Fruit fly (Drosophila melanogaster) whole organism, adult: ENCODE data around the gene NijC.

Experiments used
- CG11617 ChIP-seq: fragments of 200-800 bp; sonication (Bioruptor generic); optimal IDR thresholded peaks from 2 replicates; lab custom pipeline; 2017; ENCODE audit warnings: mild to moderate bottlenecking, missing biosample characterization, missing genetic modification reagents, missing genetic modification characterization
- CG12768 ChIP-seq: fragments of 200-800 bp; sonication (Bioruptor generic); optimal IDR thresholded peaks from 2 replicates; lab custom pipeline; 2017; ENCODE audit warnings: missing biosample characterization, missing genetic modification characterization, mild to moderate bottlenecking, moderate library complexity, missing genetic modification reagents
- CG14711 ChIP-seq: fragments of 200-800 bp; sonication (Bioruptor generic); optimal IDR thresholded peaks from 2 replicates; lab custom pipeline; 2018; ENCODE audit warnings: missing biosample characterization, mild to moderate bottlenecking, missing genetic modification characterization, moderate library complexity
- CG1620 ChIP-seq: fragments of 200-800 bp; sonication (Bioruptor generic); optimal IDR thresholded peaks from 2 replicates; lab custom pipeline; 2016; ENCODE audit warnings: missing biosample characterization, missing genetic modification characterization
- CG33017 ChIP-seq: fragments of 200-800 bp; sonication (Bioruptor generic); optimal IDR thresholded peaks from 2 replicates; lab custom pipeline; 2018; ENCODE audit warnings: missing biosample characterization, mild to moderate bottlenecking, missing genetic modification characterization, moderate library complexity
- CG5204 ChIP-seq: fragments of 200-800 bp; sonication (Bioruptor generic); optimal IDR thresholded peaks from 2 replicates; lab custom pipeline; 2016; ENCODE audit warnings: missing biosample characterization, missing genetic modification characterization
- CG7045 ChIP-seq: fragments of 200-800 bp; sonication (Bioruptor generic); optimal IDR thresholded peaks from 2 replicates; lab custom pipeline; 2017; ENCODE audit warnings: missing biosample characterization, mild to moderate bottlenecking, missing genetic modification characterization
- CG7101 ChIP-seq: fragments of 200-800 bp; sonication (Bioruptor generic); optimal IDR thresholded peaks from 2 replicates; lab custom pipeline; 2018; ENCODE audit warnings: missing biosample characterization, mild to moderate bottlenecking, missing genetic modification characterization, moderate library complexity
- Clk ChIP-seq: fragments of 200-800 bp; sonication (Bioruptor generic); optimal IDR thresholded peaks from 2 replicates; lab custom pipeline; 2017; ENCODE audit warnings: missing biosample characterization, missing genetic modification characterization
- Crg-1 ChIP-seq: fragments of 200-800 bp; sonication (Bioruptor generic); optimal IDR thresholded peaks from 2 replicates; lab custom pipeline; 2016; ENCODE audit warnings: missing biosample characterization, missing genetic modification characterization
- Hr96 ChIP-seq: fragments of 200-800 bp; sonication (Bioruptor generic); optimal IDR thresholded peaks from 2 replicates; lab custom pipeline; 2016; ENCODE audit warnings: missing biosample characterization, missing genetic modification characterization
- Mnt ChIP-seq: fragments of 200-800 bp; sonication (Bioruptor generic); optimal IDR thresholded peaks from 2 replicates; lab custom pipeline; 2016; ENCODE audit warnings: missing biosample characterization, mild to moderate bottlenecking, missing genetic modification characterization
- bab1 ChIP-seq: fragments of 200-800 bp; sonication (Bioruptor generic); optimal IDR thresholded peaks from 3 replicates; lab custom pipeline; 2019; ENCODE audit warnings: missing biosample characterization, mild to moderate bottlenecking, missing genetic modification characterization, moderate library complexity
- cic ChIP-seq: fragments of 200-800 bp; sonication (Bioruptor generic); optimal IDR thresholded peaks from 2 replicates; lab custom pipeline; 2017; ENCODE audit warnings: missing biosample characterization, mild to moderate bottlenecking, missing genetic modification characterization, moderate library complexity
- cnc ChIP-seq, 2 experiments: fragments of >200 bp; optimal IDR thresholded peaks; 2 replicates each; lab custom pipeline; 2017
- kay ChIP-seq: fragments of 200-800 bp; sonication (Bioruptor generic); peaks from one replicate; lab custom pipeline; 2016; ENCODE audit warnings: missing biosample characterization, missing genetic modification characterization, borderline replicate concordance
- ovo ChIP-seq: fragments of 200-800 bp; sonication (Bioruptor generic); optimal IDR thresholded peaks from 2 replicates; lab custom pipeline; 2016; ENCODE audit warnings: missing biosample characterization, missing genetic modification characterization
- pad ChIP-seq: fragments of 200-800 bp; sonication (Bioruptor generic); optimal IDR thresholded peaks from 3 replicates; lab custom pipeline; 2017; ENCODE audit warnings: missing biosample characterization, missing genetic modification characterization, mild to moderate bottlenecking, moderate library complexity, missing genetic modification reagents
- tj ChIP-seq: fragments of 200-800 bp; sonication (Bioruptor generic); optimal IDR thresholded peaks from 3 replicates; lab custom pipeline; 2017; ENCODE audit warnings: missing biosample characterization, mild to moderate bottlenecking, missing genetic modification characterization, moderate library complexity
- toe ChIP-seq: fragments of 200-800 bp; sonication (Bioruptor generic); optimal IDR thresholded peaks from 2 replicates; lab custom pipeline; 2016; ENCODE audit warnings: missing biosample characterization, missing genetic modification characterization

NijC gene

dm6 chr3R:12662531-12662930 lies 32.4 kb upstream of the NijC start, which contains the start of gene CG14395:
Gene CG14395 (plus strand): TSS chr3R:12662831.
- TF ChIP-seq CG7045 (GFP tag; lab: Kevin White, UChicago) = no peak
- no peak for TF ChIP-seq bab1
- no peak for TF ChIP-seq Crg-1 (GFP tag; lab: Kevin White, UChicago)
- TF ChIP-seq cnc (optimal IDR thresholded peaks at IDR 0.05; lab: Kevin White, UChicago) = no peak
- TF ChIP-seq CG14711 = no peak
- no peak for TF ChIP-seq CG11617 (GFP tag; lab: Kevin White, UChicago)
- no peak for TF ChIP-seq Hr96 (GFP tag; lab: Kevin White, UChicago)
- no peak for TF ChIP-seq Mnt (GFP tag; lab: Kevin White, UChicago)
- no peak for TF ChIP-seq kay

- TF ChIP-seq CG11617 (GFP tag; lab: Kevin White, UChicago) = no peak
- TF ChIP-seq ovo (GFP tag; lab: Kevin White, UChicago) = no peak
- TF ChIP-seq CG1620 (GFP tag; lab: Kevin White, UChicago) = no peak
- TF ChIP-seq cic (GFP tag; lab: Kevin White, UChicago) = no peak
- no peak for TF ChIP-seq CG33017
- TF ChIP-seq pad (GFP tag; lab: Kevin White, UChicago) = no peak
- TF ChIP-seq CG12768 (GFP tag; lab: Kevin White, UChicago) = no peak
- no peak for TF ChIP-seq bab1
- TF ChIP-seq Clk = no peak
- no peak for TF ChIP-seq Mnt (GFP tag; lab: Kevin White, UChicago)
- TF ChIP-seq kay = no peak
- TF ChIP-seq Hr96 (GFP tag; lab: Kevin White, UChicago) = no peak
- no peak for TF ChIP-seq CG5204 (GFP tag; lab: Kevin White, UChicago)
Measured at dm6 chr3R:12666206-12666834, 28.6 kb upstream of the NijC start.

- TF ChIP-seq CG14711 = peak; percentile 49
- no peak for TF ChIP-seq Crg-1 (GFP tag; lab: Kevin White, UChicago)
- no peak for TF ChIP-seq CG11617 (GFP tag; lab: Kevin White, UChicago)
- peak; percentile 80 for TF ChIP-seq CG33017
- TF ChIP-seq Hr96 (GFP tag; lab: Kevin White, UChicago) = no peak
- no peak for TF ChIP-seq CG5204 (GFP tag; lab: Kevin White, UChicago)
- peak in 1 of 2 experiments; percentile 75 for TF ChIP-seq cnc (optimal IDR thresholded peaks at IDR 0.05; lab: Kevin White, UChicago)
- no peak for TF ChIP-seq pad (GFP tag; lab: Kevin White, UChicago)
- no peak for TF ChIP-seq CG7045 (GFP tag; lab: Kevin White, UChicago)
- no peak for TF ChIP-seq kay
- TF ChIP-seq ovo (GFP tag; lab: Kevin White, UChicago) = no peak
- peak; percentile 5 for TF ChIP-seq CG12768 (GFP tag; lab: Kevin White, UChicago)
- TF ChIP-seq toe = no peak
- TF ChIP-seq cic (GFP tag; lab: Kevin White, UChicago) = peak; percentile 56
- TF ChIP-seq tj (GFP tag; lab: Kevin White, UChicago) = no peak
- no peak for TF ChIP-seq CG1620 (GFP tag; lab: Kevin White, UChicago)
- peak; percentile 17 for TF ChIP-seq Mnt (GFP tag; lab: Kevin White, UChicago)
- no peak for TF ChIP-seq bab1
- TF ChIP-seq CG7101 (tag; lab: Kevin White, UChicago) = peak; percentile 61
- no peak for TF ChIP-seq Clk
Measured at dm6 chr3R:12674041-12674623, 20.8 kb upstream of the NijC start, which contains the start of gene Gnmt. Gene Gnmt (plus strand): TSS chr3R:12674608.

dm6 chr3R:12676160-12676559 lies 18.8 kb upstream of the NijC start, which contains the start of gene CG43630:
Gene CG43630 (minus strand): TSS chr3R:12676260.
- TF ChIP-seq CG11617 (GFP tag; lab: Kevin White, UChicago) (no peak), Mnt (GFP tag; lab: Kevin White, UChicago) (no peak), CG5204 (GFP tag; lab: Kevin White, UChicago) (no peak), CG33017 (peak; percentile 46), Hr96 (GFP tag; lab: Kevin White, UChicago) (no peak), kay (no peak), toe (no peak), CG12768 (GFP tag; lab: Kevin White, UChicago) (peak; percentile 64), pad (GFP tag; lab: Kevin White, UChicago) (no peak), CG7101 (tag; lab: Kevin White, UChicago) (no peak), tj (GFP tag; lab: Kevin White, UChicago) (no peak), bab1 (no peak), CG14711 (peak; percentile 6), cic (GFP tag; lab: Kevin White, UChicago) (no peak), Clk (no peak), Crg-1 (GFP tag; lab: Kevin White, UChicago) (no peak)

- no peak for TF ChIP-seq CG1620 (GFP tag; lab: Kevin White, UChicago)
- TF ChIP-seq bab1 = no peak
- TF ChIP-seq kay = no peak
Measured at dm6 chr3R:12678850-12679249, 16.1 kb upstream of the NijC start, which contains the start of gene mbo. Gene mbo (minus strand): TSS chr3R:12679052.

dm6 chr3R:12681275-12681674 lies 13.7 kb upstream of the NijC start, which contains the start of gene Cyp313a4:
Gene Cyp313a4 (minus strand): TSS chr3R:12681375.
- no peak for TF ChIP-seq Mnt (GFP tag; lab: Kevin White, UChicago)
- no peak for TF ChIP-seq cic (GFP tag; lab: Kevin White, UChicago)
- TF ChIP-seq CG12768 (GFP tag; lab: Kevin White, UChicago) = no peak
- TF ChIP-seq bab1 = no peak
- TF ChIP-seq CG5204 (GFP tag; lab: Kevin White, UChicago) = no peak
- no peak for TF ChIP-seq CG14711
- TF ChIP-seq kay = no peak
- no peak for TF ChIP-seq CG7045 (GFP tag; lab: Kevin White, UChicago)
- TF ChIP-seq pad (GFP tag; lab: Kevin White, UChicago) = no peak
- TF ChIP-seq CG1620 (GFP tag; lab: Kevin White, UChicago) = no peak
- no peak for TF ChIP-seq cnc (optimal IDR thresholded peaks at IDR 0.05; lab: Kevin White, UChicago)
- TF ChIP-seq ovo (GFP tag; lab: Kevin White, UChicago) = no peak
- TF ChIP-seq toe = no peak
